Worm (Caenorhabditis elegans): ENCODE measurements around the gene him-5.

ce11 chrV:14074160-14074559, 16.1 kb upstream of the him-5 start, which contains the start of gene D1086.11:
- TF ChIP-seq T20F7.1 (GFP tag; optimal IDR thresholded peaks at IDR 0.05): no peak
- TF ChIP-seq attf-4 (tag; optimal IDR thresholded peaks at IDR 0.05): no peak
- TF ChIP-seq madf-9 (GFP tag; conservative IDR thresholded peaks at IDR 0.05): no peak
- TF ChIP-seq unc-62 (GFP tag; optimal IDR thresholded peaks at IDR 0.05 in 1 of 2): no peak
- TF ChIP-seq unc-62 (tag; optimal IDR thresholded peaks at IDR 0.05): no peak
- TF ChIP-seq set-16 (GFP tag; IDR thresholded peaks at IDR 0.05): no peak
- no peak for TF ChIP-seq nhr-237 (tag; optimal IDR thresholded peaks at IDR 0.05)
- TF ChIP-seq lin-15B (tag; optimal IDR thresholded peaks at IDR 0.05): no peak
- no peak for TF ChIP-seq spr-3 (GFP tag; optimal IDR thresholded peaks at IDR 0.05)
- no peak for TF ChIP-seq hlh-30 (tag; optimal IDR thresholded peaks at IDR 0.05; ENCODE audit: insufficient read depth)
- TF ChIP-seq R02D3.7 (tag; optimal IDR thresholded peaks at IDR 0.05): no peak
- TF ChIP-seq fos-1 (tag; optimal IDR thresholded peaks at IDR 0.05): no peak
- TF ChIP-seq daf-12 (tag; optimal IDR thresholded peaks at IDR 0.05): no peak
- no peak for TF ChIP-seq daf-8 (GFP tag; IDR thresholded peaks at IDR 0.05)
- no peak for TF ChIP-seq ztf-11 (tag; optimal IDR thresholded peaks at IDR 0.05)
